Worm (Caenorhabditis elegans): ENCODE results near the gene clp-1.

clp-1 gene

ce11 chrIII:7973968-7974607 is 5.7 kb upstream of the clp-1 start:
- TF ChIP-seq unc-39 (tag; optimal IDR thresholded peaks at IDR 0.05) (no peak), nhr-237 (tag; optimal IDR thresholded peaks at IDR 0.05) (no peak), lsy-2 (tag; optimal IDR thresholded peaks at IDR 0.05) (peak in 1 of 2 experiments; percentile 39), R02D3.7 (tag; optimal IDR thresholded peaks at IDR 0.05) (no peak), snpc-4 (tag; optimal IDR thresholded peaks at IDR 0.05) (no peak), nhr-129 (tag; optimal IDR thresholded peaks at IDR 0.05) (peak; percentile 65), ztf-4 (tag; optimal IDR thresholded peaks at IDR 0.05) (peak; percentile 45), Y55F3AM.14 (GFP tag; optimal IDR thresholded peaks at IDR 0.05) (no peak), lin-11 (tag; optimal IDR thresholded peaks at IDR 0.05) (no peak), skn-1 (tag; optimal IDR thresholded peaks at IDR 0.05) (no peak), zag-1 (tag; optimal IDR thresholded peaks at IDR 0.05) (no peak), ztf-11 (tag; optimal IDR thresholded peaks at IDR 0.05) (no peak), mdl-1 (tag; optimal IDR thresholded peaks at IDR 0.05) (no peak), egl-27 (tag; optimal IDR thresholded peaks at IDR 0.05) (no peak), lin-39 (tag; optimal IDR thresholded peaks at IDR 0.05) (no peak), sem-4 (tag; optimal IDR thresholded peaks at IDR 0.05) (no peak), nhr-10 (tag; optimal IDR thresholded peaks at IDR 0.05) (no peak), nhr-21 (tag; optimal IDR thresholded peaks at IDR 0.05) (peak; percentile 33), C34F6.9 (tag; optimal IDR thresholded peaks at IDR 0.05) (peak; percentile 15), mab-5 (tag; optimal IDR thresholded peaks at IDR 0.05) (no peak), fos-1 (tag; optimal IDR thresholded peaks at IDR 0.05) (peak; percentile 29), sma-3 (GFP tag; optimal IDR thresholded peaks at IDR 0.05) (no peak), blmp-1 (tag; optimal IDR thresholded peaks at IDR 0.05; ENCODE audit: insufficient read depth) (peak; percentile 83), sma-9 (GFP tag; optimal IDR thresholded peaks at IDR 0.05) (peak; percentile 33), sma-9 (tag; optimal IDR thresholded peaks at IDR 0.05) (no peak), F13H6.1 (tag; optimal IDR thresholded peaks at IDR 0.05) (no peak), elt-1 (tag; optimal IDR thresholded peaks at IDR 0.05) (no peak), crh-2 (tag; optimal IDR thresholded peaks at IDR 0.05) (peak; percentile 6), gmeb-1 (tag; optimal IDR thresholded peaks at IDR 0.05) (no peak), unc-62 (GFP tag; optimal IDR thresholded peaks at IDR 0.05) (no peak), aly-2 (tag; optimal IDR thresholded peaks at IDR 0.05) (no peak), ama-1 (optimal IDR thresholded peaks at IDR 0.05) (peak; percentile 57), mbf-1 (tag; optimal IDR thresholded peaks at IDR 0.05) (no peak), alr-1 (tag; optimal IDR thresholded peaks at IDR 0.05) (no peak), nhr-25 (tag; optimal IDR thresholded peaks at IDR 0.05) (peak; percentile 41), elt-3 (tag; optimal IDR thresholded peaks at IDR 0.05) (no peak), peb-1 (tag; optimal IDR thresholded peaks at IDR 0.05) (no peak), ZK546.5 (tag; optimal IDR thresholded peaks at IDR 0.05) (no peak), ztf-1 (GFP tag; conservative IDR thresholded peaks at IDR 0.05) (no peak), ceh-16 (tag; optimal IDR thresholded peaks at IDR 0.05) (no peak), nhr-12 (tag; optimal IDR thresholded peaks at IDR 0.05) (no peak), nhr-11 (tag; optimal IDR thresholded peaks at IDR 0.05) (no peak), ceh-82 (tag; optimal IDR thresholded peaks at IDR 0.05) (no peak), lin-13 (GFP tag; optimal IDR thresholded peaks at IDR 0.05) (no peak), nhr-23 (tag; optimal IDR thresholded peaks at IDR 0.05) (no peak), unc-55 (GFP tag; optimal IDR thresholded peaks at IDR 0.05) (no peak), dmd-4 (tag; optimal IDR thresholded peaks at IDR 0.05) (no peak), nhr-6 (tag; optimal IDR thresholded peaks at IDR 0.05) (no peak), nhr-77 (tag; optimal IDR thresholded peaks at IDR 0.05) (no peak)
